Worm (Caenorhabditis elegans) whole organism, L2 larva: ENCODE results near the gene C28D4.5.

ENCODE experiments used
- C34F6.9 ChIP-seq: fragments of 150-350 bp; optimal IDR thresholded peaks from 2 replicates; lab custom pipeline; 2014; ENCODE audit warnings: missing biosample characterization, missing genetic modification characterization
- F13H6.1 ChIP-seq: sonication (generic microtip); optimal IDR thresholded peaks from 2 replicates; lab custom pipeline; 2016; ENCODE audit warnings: missing genetic modification characterization, missing compliant biosample characterization
- R02D3.7 ChIP-seq: fragments of 150-350 bp; optimal IDR thresholded peaks from 2 replicates; lab custom pipeline; 2014; ENCODE audit warnings: missing biosample characterization, missing genetic modification characterization
- Y55F3AM.14 ChIP-seq: fragments of 200-800 bp; sonication (Bioruptor generic); optimal IDR thresholded peaks from 2 replicates; lab custom pipeline; 2018; ENCODE audit warnings: mild to moderate bottlenecking, missing genetic modification characterization, missing compliant biosample characterization
- alr-1 ChIP-seq: fragments of 150-350 bp; optimal IDR thresholded peaks from 2 replicates; lab custom pipeline; 2014; ENCODE audit warnings: missing biosample characterization, missing genetic modification characterization
- aly-2 ChIP-seq: fragments of 150-350 bp; optimal IDR thresholded peaks from 2 replicates; lab custom pipeline; 2014; ENCODE audit warnings: missing biosample characterization, missing genetic modification characterization
- ama-1 ChIP-seq: fragments of 150-350 bp; optimal IDR thresholded peaks from 2 replicates; lab custom pipeline; 2018; ENCODE audit warnings: inconsistent platforms
- blmp-1 ChIP-seq: sonication (generic microtip); optimal IDR thresholded peaks from 2 replicates; lab custom pipeline; 2017; ENCODE audit warnings: missing genetic modification characterization, mild to moderate bottlenecking, missing compliant biosample characterization, antibody characterized with exemption, moderate library complexity; ENCODE audit not compliant: insufficient read depth
- ceh-82 ChIP-seq: fragments of 150-350 bp; optimal IDR thresholded peaks from 2 replicates; lab custom pipeline; 2014; ENCODE audit warnings: missing biosample characterization, missing genetic modification characterization
- crh-2 ChIP-seq: sonication (generic microtip); optimal IDR thresholded peaks from 2 replicates; lab custom pipeline; 2017; ENCODE audit warnings: missing biosample characterization, missing genetic modification characterization
- egl-27 ChIP-seq: sonication (generic microtip); optimal IDR thresholded peaks from 3 replicates; lab custom pipeline; 2017; ENCODE audit warnings: missing biosample characterization, missing genetic modification reagents, missing genetic modification characterization
- elt-1 ChIP-seq: fragments of 150-350 bp; optimal IDR thresholded peaks from 2 replicates; lab custom pipeline; 2014; ENCODE audit warnings: missing biosample characterization, missing genetic modification characterization
- elt-3 ChIP-seq: sonication (generic microtip); optimal IDR thresholded peaks from 2 replicates; lab custom pipeline; 2017; ENCODE audit warnings: missing biosample characterization, missing genetic modification characterization
- fos-1 ChIP-seq: fragments of 150-350 bp; optimal IDR thresholded peaks from 2 replicates; lab custom pipeline; 2014; ENCODE audit warnings: missing biosample characterization, missing genetic modification characterization
- gmeb-1 ChIP-seq: fragments of 150-350 bp; optimal IDR thresholded peaks from 2 replicates; lab custom pipeline; 2014; ENCODE audit warnings: missing biosample characterization, missing genetic modification characterization
- lin-13 ChIP-seq: fragments of 150-350 bp; optimal IDR thresholded peaks from 2 replicates; lab custom pipeline; 2014; ENCODE audit warnings: missing biosample characterization, missing genetic modification reagents, missing genetic modification characterization
- lsy-2 ChIP-seq, 2 experiments: fragments of 150-350 bp in 1 of 2; sonication (generic microtip) in 1 of 2; optimal IDR thresholded peaks; 2 replicates each; lab custom pipeline; 2014 to 2017; ENCODE audit warnings: missing biosample characterization in 2 of 2, missing genetic modification characterization in 2 of 2
- mab-5 ChIP-seq: fragments of 150-350 bp; optimal IDR thresholded peaks from 2 replicates; lab custom pipeline; 2014; ENCODE audit warnings: missing biosample characterization, missing genetic modification characterization
- mbf-1 ChIP-seq: sonication (generic microtip); optimal IDR thresholded peaks from 2 replicates; lab custom pipeline; 2017; ENCODE audit warnings: missing biosample characterization, missing genetic modification characterization
- nhr-10 ChIP-seq: sonication (generic microtip); optimal IDR thresholded peaks from 2 replicates; lab custom pipeline; 2017; ENCODE audit warnings: missing biosample characterization, missing genetic modification characterization
- nhr-11 ChIP-seq: fragments of 150-350 bp; optimal IDR thresholded peaks from 2 replicates; lab custom pipeline; 2014; ENCODE audit warnings: missing biosample characterization, missing genetic modification characterization
- nhr-129 ChIP-seq: fragments of 150-350 bp; optimal IDR thresholded peaks from 2 replicates; lab custom pipeline; 2014; ENCODE audit warnings: missing biosample characterization, missing genetic modification characterization
- nhr-21 ChIP-seq: fragments of 150-350 bp; optimal IDR thresholded peaks from 2 replicates; lab custom pipeline; 2014; ENCODE audit warnings: missing biosample characterization, missing genetic modification characterization
- nhr-23 ChIP-seq: fragments of 150-350 bp; optimal IDR thresholded peaks from 2 replicates; lab custom pipeline; 2014; ENCODE audit warnings: missing biosample characterization, missing genetic modification reagents, missing genetic modification characterization
- nhr-237 ChIP-seq: fragments of 150-350 bp; optimal IDR thresholded peaks from 2 replicates; lab custom pipeline; 2014; ENCODE audit warnings: missing biosample characterization, missing genetic modification characterization
- nhr-25 ChIP-seq: fragments of 150-350 bp; sonication (generic microtip); optimal IDR thresholded peaks from 3 replicates; lab custom pipeline; 2014; ENCODE audit warnings: missing biosample characterization, missing genetic modification characterization
- nhr-6 ChIP-seq: fragments of 150-350 bp; optimal IDR thresholded peaks from 2 replicates; lab custom pipeline; 2014; ENCODE audit warnings: missing biosample characterization, missing genetic modification characterization
- nhr-77 ChIP-seq: fragments of 150-350 bp; optimal IDR thresholded peaks from 2 replicates; lab custom pipeline; 2014; ENCODE audit warnings: missing biosample characterization, missing genetic modification characterization
- skn-1 ChIP-seq: sonication (generic microtip); optimal IDR thresholded peaks from 2 replicates; lab custom pipeline; 2017; ENCODE audit warnings: missing biosample characterization, missing genetic modification characterization
- sma-3 ChIP-seq: sonication (generic microtip); optimal IDR thresholded peaks from 2 replicates; lab custom pipeline; 2016; ENCODE audit warnings: missing genetic modification reagents, missing genetic modification characterization, missing compliant biosample characterization
- sma-9 ChIP-seq, 2 experiments: fragments of 150-350 bp in 1 of 2; sonication (generic microtip) in 1 of 2; optimal IDR thresholded peaks; 2 replicates each; lab custom pipeline; 2014 to 2016; ENCODE audit warnings: missing genetic modification characterization in 2 of 2, mild to moderate bottlenecking in 1 of 2, missing biosample characterization in 1 of 2, missing compliant biosample characterization in 1 of 2, missing genetic modification reagents in 1 of 2, moderate library complexity in 1 of 2
- snpc-4 ChIP-seq: fragments of 150-350 bp; optimal IDR thresholded peaks from 2 replicates; lab custom pipeline; 2014; ENCODE audit warnings: missing biosample characterization, missing genetic modification characterization
- unc-39 ChIP-seq: fragments of 150-350 bp; optimal IDR thresholded peaks from 2 replicates; lab custom pipeline; 2014; ENCODE audit warnings: missing biosample characterization, missing genetic modification characterization
- unc-55 ChIP-seq: fragments of 150-350 bp; sonication (generic microtip); optimal IDR thresholded peaks from 3 replicates; lab custom pipeline; 2014; ENCODE audit warnings: missing biosample characterization, missing genetic modification reagents, missing genetic modification characterization
- unc-62 ChIP-seq: fragments of 150-350 bp; optimal IDR thresholded peaks from 2 replicates; lab custom pipeline; 2014; ENCODE audit warnings: missing biosample characterization, missing genetic modification reagents, missing genetic modification characterization
- zag-1 ChIP-seq: fragments of 150-350 bp; optimal IDR thresholded peaks from 2 replicates; lab custom pipeline; 2014; ENCODE audit warnings: missing biosample characterization, missing genetic modification characterization
- ztf-1 ChIP-seq: fragments of 200-800 bp; sonication (Bioruptor generic); conservative IDR thresholded peaks from 2 replicates; pipeline ENCODE4 v1.3.6; 2022; ENCODE audit warnings: missing genetic modification characterization, missing compliant biosample characterization
- ztf-11 ChIP-seq: sonication (generic microtip); optimal IDR thresholded peaks from 2 replicates; lab custom pipeline; 2017; ENCODE audit warnings: missing biosample characterization, missing genetic modification characterization
- ztf-4 ChIP-seq: fragments of 150-350 bp; optimal IDR thresholded peaks from 2 replicates; lab custom pipeline; 2014; ENCODE audit warnings: missing biosample characterization, missing genetic modification characterization

C28D4.5 gene

ce11 chrIV:9762667-9763173, 16.1 kb upstream of the C28D4.5 start:
- TF ChIP-seq nhr-21 (no peak), unc-55 (GFP tag; lab: Kevin White, UChicago) (no peak), egl-27 (tag; lab: Kevin White, UChicago) (peak; percentile 1), zag-1 (no peak), F13H6.1 (tag; lab: Kevin White, UChicago) (no peak), blmp-1 (tag; lab: Kevin White, UChicago) (no peak), Y55F3AM.14 (no peak), aly-2 (tag; lab: Kevin White, UChicago) (no peak), nhr-23 (tag; lab: Kevin White, UChicago) (no peak), ztf-1 (GFP tag; lab: Robert Waterston, UW) (no peak), fos-1 (tag; lab: Kevin White, UChicago) (peak; percentile 85)

- TF ChIP-seq R02D3.7 (tag; lab: Kevin White, UChicago) (no peak), nhr-129 (peak; percentile 3), crh-2 (tag; lab: Kevin White, UChicago) (peak; percentile 19), nhr-10 (no peak), nhr-237 (tag; lab: Kevin White, UChicago) (no peak), F13H6.1 (tag; lab: Kevin White, UChicago) (peak; percentile 2), egl-27 (tag; lab: Kevin White, UChicago) (no peak), nhr-77 (tag; lab: Kevin White, UChicago) (no peak), mab-5 (tag; lab: Kevin White, UChicago) (no peak), unc-39 (tag; lab: Kevin White, UChicago) (no peak), fos-1 (tag; lab: Kevin White, UChicago) (no peak)
Observed at ce11 chrIV:9761751-9762150, 15.1 kb upstream of the C28D4.5 start.

- TF ChIP-seq lin-13 (GFP tag; lab: Kevin White, UChicago) (no peak), fos-1 (tag; lab: Kevin White, UChicago) (no peak), F13H6.1 (tag; lab: Kevin White, UChicago) (no peak), ztf-4 (tag; lab: Kevin White, UChicago) (no peak), nhr-10 (no peak), ceh-82 (no peak), snpc-4 (tag; lab: Kevin White, UChicago) (no peak), unc-62 (GFP tag; lab: Kevin White, UChicago) (no peak), nhr-6 (tag; lab: Kevin White, UChicago) (no peak), R02D3.7 (tag; lab: Kevin White, UChicago) (no peak), ama-1 (lab: Kevin White, UChicago) (no peak)
Observed at ce11 chrIV:9757425-9757740, 10.7 kb upstream of the C28D4.5 start, which contains the start of gene nhr-97. TSS of gene nhr-97 (plus strand) at chrIV:9757641.

- TF ChIP-seq nhr-6 (tag; lab: Kevin White, UChicago): no peak
- TF ChIP-seq unc-62 (GFP tag; lab: Kevin White, UChicago): no peak
- TF ChIP-seq fos-1 (tag; lab: Kevin White, UChicago): peak; percentile 73
- no peak for TF ChIP-seq elt-3
- TF ChIP-seq gmeb-1 (tag; lab: Kevin White, UChicago): peak; percentile 55
- no peak for TF ChIP-seq unc-55 (GFP tag; lab: Kevin White, UChicago)
- TF ChIP-seq ztf-11 (tag; lab: Kevin White, UChicago): no peak
- no peak for TF ChIP-seq nhr-11 (tag; lab: Kevin White, UChicago)
- no peak for TF ChIP-seq aly-2 (tag; lab: Kevin White, UChicago)
- no peak for TF ChIP-seq mab-5 (tag; lab: Kevin White, UChicago)
- no peak for TF ChIP-seq C34F6.9
- no peak for TF ChIP-seq snpc-4 (tag; lab: Kevin White, UChicago)
- peak; percentile 62 for TF ChIP-seq crh-2 (tag; lab: Kevin White, UChicago)
- TF ChIP-seq nhr-21: peak; percentile 53
- TF ChIP-seq lsy-2 (tag; optimal IDR thresholded peaks at IDR 0.05; lab: Kevin White, UChicago): no peak
- no peak for TF ChIP-seq zag-1
- TF ChIP-seq ceh-82: no peak
- no peak for TF ChIP-seq skn-1 (tag; lab: Kevin White, UChicago)
- no peak for TF ChIP-seq ztf-4 (tag; lab: Kevin White, UChicago)
- no peak for TF ChIP-seq elt-1 (tag; lab: Kevin White, UChicago)
- TF ChIP-seq sma-3: peak; percentile 60
- no peak for TF ChIP-seq R02D3.7 (tag; lab: Kevin White, UChicago)
- peak; percentile 51 for TF ChIP-seq blmp-1 (tag; lab: Kevin White, UChicago)
- TF ChIP-seq nhr-25 (tag; lab: Kevin White, UChicago): peak; percentile 69
- TF ChIP-seq egl-27 (tag; lab: Kevin White, UChicago): no peak
- TF ChIP-seq sma-9 (GFP tag; optimal IDR thresholded peaks at IDR 0.05; lab: Kevin White, UChicago): peak; percentile 59
- no peak for TF ChIP-seq sma-9 (tag; optimal IDR thresholded peaks at IDR 0.05; lab: Kevin White, UChicago)
- TF ChIP-seq nhr-129: peak; percentile 1
- no peak for TF ChIP-seq mbf-1 (tag; lab: Kevin White, UChicago)
- TF ChIP-seq F13H6.1 (tag; lab: Kevin White, UChicago): peak; percentile 27
- no peak for TF ChIP-seq nhr-10
- no peak for TF ChIP-seq alr-1
- no peak for TF ChIP-seq nhr-77 (tag; lab: Kevin White, UChicago)
Observed at ce11 chrIV:9756647-9757424, 10.2 kb upstream of the C28D4.5 start.
